Worm (Caenorhabditis elegans) whole organism, young adult: Measurements from ENCODE around the gene cpna-3.

Experiments used
- B0035.1 ChIP-seq: sonication (generic microtip); optimal IDR thresholded peaks from 2 replicates; lab custom pipeline; 2016; ENCODE audit warnings: missing genetic modification characterization, mild to moderate bottlenecking, missing compliant biosample characterization, missing genotype, missing genetic modification reagents
- B0261.1 ChIP-seq: sonication (generic microtip); optimal IDR thresholded peaks from 2 replicates; lab custom pipeline; 2016; ENCODE audit warnings: mild to moderate bottlenecking, missing genetic modification characterization, moderate library complexity, missing compliant biosample characterization
- F10E7.11 ChIP-seq: sonication (generic microtip); optimal IDR thresholded peaks from 2 replicates; lab custom pipeline; 2017; ENCODE audit warnings: mild to moderate bottlenecking, missing genetic modification characterization, moderate library complexity, missing compliant biosample characterization
- F23B12.7 ChIP-seq: sonication (generic microtip); optimal IDR thresholded peaks from 2 replicates; lab custom pipeline; 2017; ENCODE audit warnings: missing genetic modification characterization, mild to moderate bottlenecking, missing compliant biosample characterization, antibody characterized with exemption, moderate library complexity; ENCODE audit not compliant: insufficient read depth
- F33H1.4 ChIP-seq: fragments of 200-800 bp; sonication (Bioruptor generic); IDR thresholded peaks from 2 replicates; pipeline ENCODE4 v1.3.6; 2022; ENCODE audit warnings: missing genetic modification reagents, missing genetic modification characterization, missing compliant biosample characterization
- F49E8.2 ChIP-seq: sonication (generic microtip); optimal IDR thresholded peaks from 3 replicates; lab custom pipeline; 2017; ENCODE audit warnings: missing genetic modification characterization, mild to moderate bottlenecking, missing compliant biosample characterization, antibody characterized with exemption, moderate library complexity; ENCODE audit not compliant: insufficient read depth
- F57A8.1 ChIP-seq: fragments of 200-800 bp; sonication (Bioruptor generic); optimal IDR thresholded peaks from 2 replicates; lab custom pipeline; 2018; ENCODE audit warnings: mild to moderate bottlenecking, missing genetic modification characterization, moderate library complexity, missing compliant biosample characterization
- Y79H2A.3 ChIP-seq: fragments of 200-800 bp; sonication (Bioruptor generic); conservative IDR thresholded peaks from 2 replicates; pipeline ENCODE4 v1.3.6; 2022; ENCODE audit warnings: missing genetic modification reagents, missing genetic modification characterization, missing compliant biosample characterization
- akir-1 ChIP-seq: fragments of 200-800 bp; sonication (Bioruptor generic); optimal IDR thresholded peaks from 2 replicates; lab custom pipeline; 2018; ENCODE audit warnings: mild to moderate bottlenecking, missing genetic modification characterization, moderate library complexity, missing compliant biosample characterization
- ama-1 ChIP-seq, 3 experiments: fragments of 150-350 bp in 1 of 3; sonication (generic microtip) in 2 of 3; optimal IDR thresholded peaks; 2 replicates each; lab custom pipeline; 2014 to 2018; ENCODE audit warnings: missing biosample characterization in 2 of 3, missing genetic modification characterization in 2 of 3, missing genetic modification reagents in 2 of 3
- athp-1 ChIP-seq: sonication (generic microtip); optimal IDR thresholded peaks from 2 replicates; lab custom pipeline; 2017; ENCODE audit warnings: mild to moderate bottlenecking, missing genetic modification characterization, missing compliant biosample characterization
- bed-1 ChIP-seq: fragments of 200-800 bp; sonication (Bioruptor generic); IDR thresholded peaks from 2 replicates; pipeline ENCODE4 v1.3.6; 2022; ENCODE audit warnings: missing genetic modification reagents, missing genetic modification characterization, missing compliant biosample characterization
- ccch-3 ChIP-seq: fragments of 200-800 bp; sonication (Bioruptor generic); optimal IDR thresholded peaks from 2 replicates; lab custom pipeline; 2018; ENCODE audit warnings: mild to moderate bottlenecking, missing genetic modification characterization, missing compliant biosample characterization
- cebp-1 ChIP-seq, 2 experiments: fragments of 200-800 bp in 1 of 2; sonication (Bioruptor generic) in 1 of 2; sonication (generic microtip) in 1 of 2; IDR thresholded peaks in 1 of 2; optimal IDR thresholded peaks in 1 of 2; 2 replicates each; pipeline versions ENCODE4 v1.3.6 to Lab custom; 2017 to 2022; ENCODE audit warnings: missing compliant biosample characterization in 2 of 2, missing genetic modification characterization in 2 of 2, mild to moderate bottlenecking in 1 of 2, missing genetic modification reagents in 1 of 2, moderate library complexity in 1 of 2
- ceh-27 ChIP-seq: fragments of 200-800 bp; sonication (Bioruptor generic); optimal IDR thresholded peaks from 2 replicates; lab custom pipeline; 2018; ENCODE audit warnings: mild to moderate bottlenecking, missing genetic modification characterization, moderate library complexity, missing compliant biosample characterization
- ceh-91 ChIP-seq: fragments of 200-800 bp; sonication (Bioruptor generic); IDR thresholded peaks from 2 replicates; pipeline ENCODE4 v1.3.6; 2022; ENCODE audit warnings: missing genetic modification reagents, missing genetic modification characterization, missing compliant biosample characterization
- chd-7 ChIP-seq: sonication (generic microtip); optimal IDR thresholded peaks from 2 replicates; lab custom pipeline; 2016; ENCODE audit warnings: mild to moderate bottlenecking, missing genetic modification characterization, moderate library complexity, missing compliant biosample characterization
- efl-1 ChIP-seq: fragments of 150-350 bp; optimal IDR thresholded peaks from 2 replicates; lab custom pipeline; 2014; ENCODE audit warnings: missing biosample characterization, missing genetic modification reagents, missing genetic modification characterization
- ekl-4 ChIP-seq: fragments of 200-800 bp; sonication (Bioruptor generic); IDR thresholded peaks from 2 replicates; pipeline ENCODE4 v1.3.6; 2022; ENCODE audit warnings: missing genetic modification reagents, missing genetic modification characterization, missing compliant biosample characterization
- hlh-26 ChIP-seq: fragments of 200-800 bp; sonication (Bioruptor generic); conservative IDR thresholded peaks from 2 replicates; pipeline ENCODE4 v1.3.6; 2022; ENCODE audit warnings: missing genetic modification reagents, missing genetic modification characterization, missing compliant biosample characterization
- hmg-1.2 ChIP-seq: fragments of 200-800 bp; sonication (Bioruptor generic); IDR thresholded peaks from 2 replicates; pipeline ENCODE4 v1.3.6; 2022; ENCODE audit warnings: missing genetic modification reagents, missing genetic modification characterization, missing compliant biosample characterization
- lin-35 ChIP-seq, 3 experiments: fragments of 150-350 bp in 2 of 3; sonication (generic microtip) in 1 of 3; optimal IDR thresholded peaks; 2 replicates each; lab custom pipeline; 2014 to 2018; ENCODE audit warnings: missing biosample characterization in 3 of 3, missing genetic modification characterization in 3 of 3, missing genetic modification reagents in 3 of 3
- lin-54 ChIP-seq: fragments of 200-800 bp; sonication (Bioruptor generic); optimal IDR thresholded peaks from 2 replicates; lab custom pipeline; 2018; ENCODE audit warnings: mild to moderate bottlenecking, missing genetic modification characterization, missing compliant biosample characterization
- lsl-1 ChIP-seq: fragments of 200-800 bp; sonication (Bioruptor generic); optimal IDR thresholded peaks from 2 replicates; lab custom pipeline; 2018; ENCODE audit warnings: mild to moderate bottlenecking, missing genetic modification characterization, moderate library complexity, missing compliant biosample characterization
- lsy-27 ChIP-seq: sonication (generic microtip); optimal IDR thresholded peaks from 2 replicates; lab custom pipeline; 2017; ENCODE audit warnings: missing genetic modification characterization, mild to moderate bottlenecking, missing compliant biosample characterization, antibody characterized with exemption, missing genotype, borderline replicate concordance; ENCODE audit not compliant: insufficient read depth
- madf-6 ChIP-seq: fragments of 200-800 bp; sonication (Bioruptor generic); IDR thresholded peaks from 2 replicates; pipeline ENCODE4 v1.3.6; 2022; ENCODE audit warnings: missing genetic modification reagents, missing genetic modification characterization, missing compliant biosample characterization
- madf-8 ChIP-seq: fragments of 200-800 bp; sonication (Bioruptor generic); conservative IDR thresholded peaks from 2 replicates; pipeline ENCODE4 v1.3.6; 2022; ENCODE audit warnings: missing genetic modification reagents, missing genetic modification characterization, missing compliant biosample characterization
- mes-4 ChIP-seq: sonication (generic microtip); optimal IDR thresholded peaks from 2 replicates; lab custom pipeline; 2016; ENCODE audit warnings: missing genotype, missing genetic modification characterization, missing compliant biosample characterization
- nfyb-1 ChIP-seq: fragments of 200-800 bp; sonication (Bioruptor generic); IDR thresholded peaks from 2 replicates; pipeline ENCODE4 v1.3.6; 2022; ENCODE audit warnings: missing genetic modification reagents, missing genetic modification characterization, missing compliant biosample characterization
- snpc-1.3 ChIP-seq: sonication (generic microtip); optimal IDR thresholded peaks from 2 replicates; lab custom pipeline; 2017; ENCODE audit warnings: missing genetic modification characterization, mild to moderate bottlenecking, missing compliant biosample characterization, antibody characterized with exemption, moderate library complexity, missing genotype, missing genetic modification reagents; ENCODE audit not compliant: insufficient read depth
- snpc-3.4 ChIP-seq: sonication (generic microtip); optimal IDR thresholded peaks from 2 replicates; lab custom pipeline; 2017; ENCODE audit warnings: missing genetic modification characterization, mild to moderate bottlenecking, missing compliant biosample characterization, antibody characterized with exemption, moderate library complexity, missing genotype, missing genetic modification reagents
- snpc-4 ChIP-seq, 5 experiments: fragments of 150-350 bp in 1 of 5; sonication (generic microtip) in 4 of 5; optimal IDR thresholded peaks; 2 replicates each; lab custom pipeline; 2014 to 2018; ENCODE audit warnings: missing genetic modification characterization in 5 of 5, missing biosample characterization in 3 of 5, antibody characterized with exemption in 2 of 5, mild to moderate bottlenecking in 2 of 5, missing compliant biosample characterization in 2 of 5, missing genotype in 2 of 5, moderate library complexity in 2 of 5, missing genetic modification reagents in 1 of 5
- sptf-2 ChIP-seq: fragments of 200-800 bp; sonication (Bioruptor generic); optimal IDR thresholded peaks from 2 replicates; lab custom pipeline; 2018; ENCODE audit warnings: mild to moderate bottlenecking, missing genetic modification characterization, missing compliant biosample characterization
- tbp1 ChIP-seq: fragments of 200-800 bp; sonication (Bioruptor generic); optimal IDR thresholded peaks from 2 replicates; lab custom pipeline; 2018; ENCODE audit warnings: mild to moderate bottlenecking, missing genetic modification characterization, missing compliant biosample characterization
- unc-62 ChIP-seq: fragments of 150-350 bp; optimal IDR thresholded peaks from 2 replicates; lab custom pipeline; 2014; ENCODE audit warnings: missing biosample characterization, missing genetic modification reagents, missing genetic modification characterization
- xnd-1 ChIP-seq: sonication (generic microtip); optimal IDR thresholded peaks from 2 replicates; lab custom pipeline; 2016; ENCODE audit warnings: missing genotype, missing genetic modification reagents, missing genetic modification characterization, missing compliant biosample characterization
- ztf-18 ChIP-seq: sonication (generic microtip); optimal IDR thresholded peaks from 2 replicates; lab custom pipeline; 2016; ENCODE audit warnings: missing genotype, mild to moderate bottlenecking, missing genetic modification characterization, missing compliant biosample characterization

Gene cpna-3

ce11 chrIV:9096160-9096879 is at the start of gene cpna-3, which contains the start of gene znf-706:
Gene cpna-3, plus strand, starts transcription at chrIV:9096842.
Gene znf-706, minus strand, starts transcription at chrIV:9096231.
- no peak for TF ChIP-seq bed-1 (GFP tag; lab: Robert Waterston, UW)
- TF ChIP-seq snpc-3.4 (tag; lab: Kevin White, UChicago), result peak; percentile 32
- peak; percentile 35 for TF ChIP-seq xnd-1 (tag; lab: Kevin White, UChicago)
- peak; percentile 88 for TF ChIP-seq F33H1.4 (GFP tag; lab: Robert Waterston, UW)
- no peak for TF ChIP-seq snpc-4 (GFP tag; optimal IDR thresholded peaks at IDR 0.05; lab: Kevin White, UChicago)
- TF ChIP-seq snpc-4 (tag; optimal IDR thresholded peaks at IDR 0.05; lab: Kevin White, UChicago), result peak in 2 of 4 experiments; percentile 21 to 62
- no peak for TF ChIP-seq Y79H2A.3
- no peak for TF ChIP-seq cebp-1 (GFP tag; IDR thresholded peaks at IDR 0.05; lab: Robert Waterston, UW)
- TF ChIP-seq cebp-1 (tag; optimal IDR thresholded peaks at IDR 0.05; lab: Kevin White, UChicago), result peak; percentile 42
- no peak for TF ChIP-seq mes-4 (tag; lab: Kevin White, UChicago)
- TF ChIP-seq ceh-27 (GFP tag; lab: Kevin White, UChicago), result no peak
- TF ChIP-seq madf-6 (GFP tag; lab: Robert Waterston, UW), result peak; percentile 81
- TF ChIP-seq tbp1 (GFP tag; lab: Kevin White, UChicago), result peak; percentile 37
- peak; percentile 69 for TF ChIP-seq snpc-1.3 (tag; lab: Kevin White, UChicago)
- peak; percentile 60 for TF ChIP-seq F49E8.2
- TF ChIP-seq madf-8 (GFP tag; lab: Robert Waterston, UW), result peak; percentile 61
- TF ChIP-seq lsl-1 (GFP tag; lab: Kevin White, UChicago), result peak; percentile 91
- TF ChIP-seq F23B12.7 (tag; lab: Kevin White, UChicago), result peak; percentile 36
- TF ChIP-seq F57A8.1 (GFP tag; lab: Kevin White, UChicago), result no peak
- TF ChIP-seq efl-1, result peak; percentile 32
- TF ChIP-seq lin-54 (GFP tag; lab: Kevin White, UChicago), result peak; percentile 57
- TF ChIP-seq ceh-91 (GFP tag; lab: Robert Waterston, UW), result peak; percentile 73
- TF ChIP-seq akir-1 (GFP tag; lab: Kevin White, UChicago), result no peak
- TF ChIP-seq ccch-3 (GFP tag; lab: Kevin White, UChicago), result no peak

- no peak for TF ChIP-seq sptf-2 (GFP tag; lab: Kevin White, UChicago)
- TF ChIP-seq cebp-1 (GFP tag; IDR thresholded peaks at IDR 0.05; lab: Robert Waterston, UW), result no peak
- TF ChIP-seq cebp-1 (tag; optimal IDR thresholded peaks at IDR 0.05; lab: Kevin White, UChicago), result no peak
- no peak for TF ChIP-seq B0035.1 (tag; lab: Kevin White, UChicago)
- no peak for TF ChIP-seq snpc-3.4 (tag; lab: Kevin White, UChicago)
- no peak for TF ChIP-seq unc-62 (GFP tag; lab: Kevin White, UChicago)
- TF ChIP-seq ztf-18 (tag; lab: Kevin White, UChicago), result no peak
- no peak for TF ChIP-seq hlh-26 (GFP tag; lab: Robert Waterston, UW)
- no peak for TF ChIP-seq athp-1 (tag; lab: Kevin White, UChicago)
- TF ChIP-seq tbp1 (GFP tag; lab: Kevin White, UChicago), result no peak
Measured at ce11 chrIV:9051036-9051435, 45.6 kb upstream of the cpna-3 start.

DNA sequence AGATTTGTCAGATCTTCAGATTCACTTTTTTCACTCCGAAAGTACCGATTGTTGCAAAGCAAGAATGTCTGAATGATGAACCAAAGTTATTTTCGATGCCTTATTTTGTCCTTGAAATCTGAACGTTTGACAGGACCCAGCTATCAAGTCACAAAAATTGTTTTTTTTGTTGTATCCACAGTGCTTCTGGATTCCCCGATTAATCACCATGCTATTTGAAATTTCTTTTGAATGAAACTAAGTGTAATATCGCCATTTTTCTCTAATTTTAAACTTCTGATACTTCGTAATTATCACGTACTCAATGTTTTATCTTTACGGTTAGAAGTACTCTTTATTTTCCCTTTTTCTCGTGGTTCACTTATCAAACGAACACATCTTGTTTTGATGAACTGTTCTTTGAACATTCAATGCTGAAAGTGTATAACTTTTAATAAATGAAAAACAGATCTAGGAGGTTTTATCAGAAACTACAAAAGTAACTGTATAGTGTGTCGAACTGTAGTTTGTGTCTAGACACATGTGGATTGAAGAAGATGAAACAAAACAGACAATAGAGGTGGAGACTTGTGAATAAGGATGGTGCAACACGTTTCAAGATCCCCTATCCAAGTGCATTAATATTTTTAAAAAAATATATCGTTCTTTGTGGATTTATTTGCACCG is 45.0 kb upstream of the cpna-3 start:
- no peak for TF ChIP-seq ekl-4
- no peak for TF ChIP-seq chd-7 (tag; lab: Kevin White, UChicago)
- TF ChIP-seq nfyb-1 (GFP tag; lab: Robert Waterston, UW), result no peak
- TF ChIP-seq ccch-3 (GFP tag; lab: Kevin White, UChicago), result no peak
- no peak for TF ChIP-seq hmg-1.2 (GFP tag; lab: Robert Waterston, UW)
- TF ChIP-seq tbp1 (GFP tag; lab: Kevin White, UChicago), result no peak
- TF ChIP-seq F10E7.11 (tag; lab: Kevin White, UChicago), result no peak
- TF ChIP-seq ama-1 (optimal IDR thresholded peaks at IDR 0.05; lab: Kevin White, UChicago), result no peak
- no peak for TF ChIP-seq ama-1 (GFP tag; optimal IDR thresholded peaks at IDR 0.05; lab: Kevin White, UChicago)
- TF ChIP-seq snpc-3.4 (tag; lab: Kevin White, UChicago), result no peak
- TF ChIP-seq B0261.1, result no peak
- TF ChIP-seq lin-35 (GFP tag; optimal IDR thresholded peaks at IDR 0.05; lab: Kevin White, UChicago), result no peak
- no peak for TF ChIP-seq lsy-27 (tag; lab: Kevin White, UChicago)
